Worm (Caenorhabditis elegans) whole organism, midembryonic: ENCODE data around the gene pcs-1.

Experiments
- T22C8.4 ChIP-seq: fragments of 200-800 bp; sonication (Bioruptor generic); IDR thresholded peaks from 2 replicates; pipeline ENCODE4 v1.3.6; 2022; ENCODE audit warnings: missing genetic modification characterization, missing compliant biosample characterization
- cog-1 ChIP-seq: sonication (generic microtip); optimal IDR thresholded peaks from 2 replicates; lab custom pipeline; 2016; ENCODE audit warnings: missing genetic modification characterization, missing compliant biosample characterization
- flt-1 ChIP-seq: fragments of 200-800 bp; sonication (Bioruptor generic); IDR thresholded peaks from 2 replicates; pipeline ENCODE4 v1.3.6; 2022; ENCODE audit warnings: missing genetic modification characterization, missing compliant biosample characterization
- klf-2 ChIP-seq: fragments of 200-800 bp; sonication (Bioruptor generic); conservative IDR thresholded peaks from 2 replicates; pipeline ENCODE4 v1.3.6; 2022; ENCODE audit warnings: missing genetic modification reagents, missing genetic modification characterization, missing compliant biosample characterization
- tab-1 ChIP-seq: fragments of 200-800 bp; sonication (Bioruptor generic); IDR thresholded peaks from 2 replicates; pipeline ENCODE4 v1.3.6; 2022; ENCODE audit warnings: missing genetic modification characterization, missing compliant biosample characterization
- ztf-23 ChIP-seq: fragments of 200-800 bp; sonication (Bioruptor generic); IDR thresholded peaks from 2 replicates; pipeline ENCODE4 v1.3.6; 2022; ENCODE audit warnings: missing genetic modification reagents, missing genetic modification characterization, missing compliant biosample characterization
- ztf-29 ChIP-seq: fragments of 200-800 bp; sonication (Bioruptor generic); IDR thresholded peaks from 2 replicates; pipeline ENCODE4 v1.3.6; 2022; ENCODE audit warnings: missing genetic modification reagents, missing genetic modification characterization, missing compliant biosample characterization

- TF ChIP-seq ztf-29 (no peak), ztf-23 (GFP tag; lab: Robert Waterston, UW) (no peak), cog-1 (no peak), T22C8.4 (GFP tag; lab: Robert Waterston, UW) (no peak), flt-1 (GFP tag; lab: Robert Waterston, UW) (no peak), klf-2 (GFP tag; lab: Robert Waterston, UW) (no peak), tab-1 (GFP tag; lab: Robert Waterston, UW) (no peak)
These were observed 43.2 kb upstream of the pcs-1 start for ce11 chrII:11620630-11621246.
